Worm (Caenorhabditis elegans) whole organism, L4 larva: ENCODE measurements around the gene F28H6.6.

Source experiments
- aha-1 ChIP-seq: fragments of 150-350 bp; peaks from one replicate; lab custom pipeline; 2014; ENCODE audit warnings: missing biosample characterization, missing genetic modification characterization
- zfp-3 ChIP-seq: fragments of 200-800 bp; sonication (Bioruptor generic); conservative IDR thresholded peaks from 2 replicates; pipeline ENCODE4 v1.3.6; 2022; ENCODE audit warnings: missing genetic modification reagents, missing genetic modification characterization, missing compliant biosample characterization

The F28H6.6 gene

DNA sequence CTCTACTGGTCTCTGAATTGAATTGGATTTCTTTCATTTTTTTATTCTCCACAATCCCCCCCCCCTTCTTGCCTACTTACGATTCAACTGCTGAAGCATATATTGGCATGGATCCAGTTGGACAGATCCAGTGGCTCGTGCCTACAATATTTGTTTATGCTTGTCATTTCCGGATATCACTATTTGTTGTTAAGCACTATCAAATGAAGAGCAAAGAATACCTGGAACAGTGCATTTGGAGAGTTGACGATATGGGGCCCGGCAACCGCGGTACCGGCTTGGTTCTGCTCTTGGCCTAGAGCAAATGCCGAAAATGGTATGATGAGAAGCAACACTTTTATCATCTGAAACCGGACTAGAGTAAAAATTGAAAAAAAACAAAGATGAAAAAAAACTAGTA, 58.0 kb downstream of the F28H6.6 start, which contains the start of gene lgc-21:
Gene lgc-21 (minus strand): TSS at position 344 of the 400 bp plus-strand sequence.
- TF ChIP-seq aha-1 (tag; lab: Kevin White, UChicago): peak; percentile 96
- TF ChIP-seq zfp-3 (GFP tag; lab: Robert Waterston, UW): no peak
